Fruit fly (Drosophila melanogaster): ENCODE results near the gene vito.

dm6 chr3L:5786604-5787003, 9.5 kb upstream of the vito start, which contains the start of gene Cralbp:
- TF ChIP-seq kay (GFP tag; ENCODE audit: borderline replicate concordance) = no peak
- TF ChIP-seq CG11617 (GFP tag; optimal IDR thresholded peaks at IDR 0.05) = no peak
- TF ChIP-seq CG7045 (GFP tag; optimal IDR thresholded peaks at IDR 0.05) = no peak
- no peak for TF ChIP-seq CG12768 (GFP tag; optimal IDR thresholded peaks at IDR 0.05)
- TF ChIP-seq pad (GFP tag; optimal IDR thresholded peaks at IDR 0.05) = no peak
- TF ChIP-seq toe (GFP tag; optimal IDR thresholded peaks at IDR 0.05) = no peak
- no peak for TF ChIP-seq CG1620 (GFP tag; optimal IDR thresholded peaks at IDR 0.05)
- no peak for TF ChIP-seq ovo (GFP tag; optimal IDR thresholded peaks at IDR 0.05)
- no peak for TF ChIP-seq CG14711 (tag; optimal IDR thresholded peaks at IDR 0.05)
- TF ChIP-seq CG33017 (tag; optimal IDR thresholded peaks at IDR 0.05) = no peak
- TF ChIP-seq CG5204 (GFP tag; optimal IDR thresholded peaks at IDR 0.05) = no peak
- TF ChIP-seq bab1 (GFP tag; optimal IDR thresholded peaks at IDR 0.05) = no peak
